Worm (Caenorhabditis elegans): ENCODE data around the gene str-31.

The str-31 gene

ce11 chrV:7508566-7509044 lies at the start of gene str-31, which contains the start of gene nhr-172:
Gene str-31, minus strand, starts transcription at chrV:7508666.
Gene nhr-172, plus strand, starts transcription at chrV:7508994.
- no peak for TF ChIP-seq unc-62 (GFP tag; optimal IDR thresholded peaks at IDR 0.05)

- TF ChIP-seq unc-62 (GFP tag; optimal IDR thresholded peaks at IDR 0.05), result no peak
Measured at ce11 chrV:7555875-7556274, 47.4 kb upstream of the str-31 start.

- no peak for TF ChIP-seq unc-62 (GFP tag; optimal IDR thresholded peaks at IDR 0.05)
Measured at ce11 chrV:7553873-7554362, 45.5 kb upstream of the str-31 start, which contains the start of gene ttr-10. Gene ttr-10, minus strand, starts transcription at chrV:7553923.

- TF ChIP-seq unc-62 (GFP tag; optimal IDR thresholded peaks at IDR 0.05), result no peak
Measured at ce11 chrV:7551821-7552220, 43.4 kb upstream of the str-31 start, which contains the start of gene F19F10.3. Gene F19F10.3, plus strand, starts transcription at chrV:7552121.

- TF ChIP-seq unc-62 (GFP tag; optimal IDR thresholded peaks at IDR 0.05), result no peak
Measured at ce11 chrV:7548017-7548416, 39.6 kb upstream of the str-31 start.

ce11 chrV:7547479-7547878 lies 39.0 kb upstream of the str-31 start, which contains the start of gene ftn-1:
Gene ftn-1, minus strand, starts transcription at chrV:7547579.
- TF ChIP-seq unc-62 (GFP tag; optimal IDR thresholded peaks at IDR 0.05), result no peak

ce11 chrV:7545187-7545586 lies 36.7 kb upstream of the str-31 start, which contains the start of the genes C54F6.19 and nhx-3:
Gene C54F6.19, plus strand, starts transcription at chrV:7545487.
Gene nhx-3, minus strand, starts transcription at chrV:7545523.
- TF ChIP-seq unc-62 (GFP tag; optimal IDR thresholded peaks at IDR 0.05), result no peak

ce11 chrV:7543728-7544127 lies 35.3 kb upstream of the str-31 start:
- TF ChIP-seq unc-62 (GFP tag; optimal IDR thresholded peaks at IDR 0.05), result no peak

- no peak for TF ChIP-seq unc-62 (GFP tag; optimal IDR thresholded peaks at IDR 0.05)
Measured at ce11 chrV:7539015-7539414, 30.5 kb upstream of the str-31 start, which contains the start of gene srh-268. Gene srh-268, plus strand, starts transcription at chrV:7539315.

- TF ChIP-seq unc-62 (GFP tag; optimal IDR thresholded peaks at IDR 0.05), result no peak
Measured at ce11 chrV:7538018-7538417, 29.6 kb upstream of the str-31 start, which contains the start of gene C54F6.12. Gene C54F6.12, minus strand, starts transcription at chrV:7538118.

ce11 chrV:7532947-7533346 lies 24.5 kb upstream of the str-31 start, which contains the start of gene C54F6.3:
Gene C54F6.3, plus strand, starts transcription at chrV:7533247.
- TF ChIP-seq unc-62 (GFP tag; optimal IDR thresholded peaks at IDR 0.05), result no peak

ce11 chrV:7529840-7530239 lies 21.4 kb upstream of the str-31 start, which contains the start of gene swt-2:
Gene swt-2, plus strand, starts transcription at chrV:7530140.
- no peak for TF ChIP-seq unc-62 (GFP tag; optimal IDR thresholded peaks at IDR 0.05)

- no peak for TF ChIP-seq unc-62 (GFP tag; optimal IDR thresholded peaks at IDR 0.05)
Measured at ce11 chrV:7528816-7529215, 20.4 kb upstream of the str-31 start, which contains the start of gene C54F6.5. Gene C54F6.5, plus strand, starts transcription at chrV:7529116.

ce11 chrV:7527153-7527552 lies 18.7 kb upstream of the str-31 start, which contains the start of gene C54F6.17:
Gene C54F6.17, plus strand, starts transcription at chrV:7527453.
- no peak for TF ChIP-seq unc-62 (GFP tag; optimal IDR thresholded peaks at IDR 0.05)

ce11 chrV:7525695-7526094 lies 17.2 kb upstream of the str-31 start, which contains the start of gene C54F6.18:
Gene C54F6.18, plus strand, starts transcription at chrV:7525995.
- TF ChIP-seq unc-62 (GFP tag; optimal IDR thresholded peaks at IDR 0.05), result no peak

- TF ChIP-seq unc-62 (GFP tag; optimal IDR thresholded peaks at IDR 0.05), result no peak
Measured at ce11 chrV:7524447-7524846, 16.0 kb upstream of the str-31 start, which contains the start of gene C54F6.20. Gene C54F6.20, plus strand, starts transcription at chrV:7524747.

ce11 chrV:7523392-7523791 lies 14.9 kb upstream of the str-31 start, which contains the start of gene C54F6.6:
Gene C54F6.6, plus strand, starts transcription at chrV:7523692.
- TF ChIP-seq unc-62 (GFP tag; optimal IDR thresholded peaks at IDR 0.05), result no peak

Measured in whole organism, dauer.